Worm (Caenorhabditis elegans) whole organism, late embryonic: Measurements from ENCODE around the gene srd-56.

Experiments used
- C08G9.2 ChIP-seq: sonication (generic microtip); optimal IDR thresholded peaks from 2 replicates; lab custom pipeline; 2016; ENCODE audit warnings: mild to moderate bottlenecking, missing genetic modification characterization, moderate library complexity, missing compliant biosample characterization
- K09A11.1 ChIP-seq: sonication (generic microtip); optimal IDR thresholded peaks from 2 replicates; lab custom pipeline; 2017; ENCODE audit warnings: antibody characterized with exemption, mild to moderate bottlenecking, missing genetic modification characterization, missing compliant biosample characterization; ENCODE audit not compliant: insufficient read depth
- T23F11.4 ChIP-seq: fragments of 200-800 bp; sonication (Bioruptor generic); optimal IDR thresholded peaks from 2 replicates; lab custom pipeline; 2018; ENCODE audit warnings: mild to moderate bottlenecking, missing genetic modification characterization, missing compliant biosample characterization
- Y22D7AL.16 ChIP-seq: sonication (generic microtip); optimal IDR thresholded peaks from 2 replicates; lab custom pipeline; 2016; ENCODE audit warnings: missing genetic modification characterization, missing compliant biosample characterization
- ahr-1 ChIP-seq: sonication (generic microtip); optimal IDR thresholded peaks from 2 replicates; lab custom pipeline; 2016; ENCODE audit warnings: missing genetic modification characterization, missing compliant biosample characterization
- ama-1 ChIP-seq: fragments of 150-350 bp; optimal IDR thresholded peaks from 2 replicates; lab custom pipeline; 2014
- ceh-18 ChIP-seq: sonication (generic microtip); optimal IDR thresholded peaks from 2 replicates; lab custom pipeline; 2016; ENCODE audit warnings: missing genetic modification characterization, missing compliant biosample characterization
- ceh-2 ChIP-seq: sonication (generic microtip); optimal IDR thresholded peaks from 2 replicates; lab custom pipeline; 2016; ENCODE audit warnings: missing genotype, missing genetic modification characterization, missing compliant biosample characterization
- ceh-30 ChIP-seq: fragments of 150-350 bp; optimal IDR thresholded peaks from 2 replicates; lab custom pipeline; 2014; ENCODE audit warnings: missing biosample characterization, missing genetic modification characterization
- ceh-31 ChIP-seq: sonication (generic microtip); optimal IDR thresholded peaks from 2 replicates; lab custom pipeline; 2016; ENCODE audit warnings: missing genetic modification characterization, missing compliant biosample characterization
- che-1 ChIP-seq: sonication (generic microtip); optimal IDR thresholded peaks from 2 replicates; lab custom pipeline; 2016; ENCODE audit warnings: mild to moderate bottlenecking, missing genetic modification characterization, missing compliant biosample characterization
- dmd-4 ChIP-seq: sonication (generic microtip); optimal IDR thresholded peaks from 2 replicates; lab custom pipeline; 2016; ENCODE audit warnings: borderline replicate concordance, missing genetic modification characterization, missing compliant biosample characterization
- dve-1 ChIP-seq: sonication (generic microtip); optimal IDR thresholded peaks from 2 replicates; lab custom pipeline; 2017; ENCODE audit warnings: antibody characterized with exemption, mild to moderate bottlenecking, missing genetic modification characterization, missing compliant biosample characterization
- elt-4 ChIP-seq: sonication (generic microtip); optimal IDR thresholded peaks from 2 replicates; lab custom pipeline; 2016; ENCODE audit warnings: missing genetic modification characterization, missing compliant biosample characterization
- ets-4 ChIP-seq: sonication (generic microtip); optimal IDR thresholded peaks from 2 replicates; lab custom pipeline; 2016; ENCODE audit warnings: missing genetic modification characterization, missing compliant biosample characterization
- eyg-1 ChIP-seq: sonication (generic microtip); optimal IDR thresholded peaks from 2 replicates; lab custom pipeline; 2016; ENCODE audit warnings: missing genotype, missing genetic modification characterization, missing compliant biosample characterization
- fkh-10 ChIP-seq: fragments of 150-350 bp; optimal IDR thresholded peaks from 2 replicates; lab custom pipeline; 2014; ENCODE audit warnings: missing biosample characterization, missing genetic modification reagents, missing genetic modification characterization
- hlh-15 ChIP-seq: sonication (generic microtip); optimal IDR thresholded peaks from 2 replicates; lab custom pipeline; 2016; ENCODE audit warnings: missing genetic modification characterization, missing compliant biosample characterization
- hlh-8 ChIP-seq: sonication (generic microtip); optimal IDR thresholded peaks from 2 replicates; lab custom pipeline; 2016; ENCODE audit warnings: missing genotype, missing genetic modification characterization, missing compliant biosample characterization
- lin-11 ChIP-seq: fragments of 200-800 bp; sonication (Bioruptor generic); optimal IDR thresholded peaks from 2 replicates; lab custom pipeline; 2018; ENCODE audit warnings: mild to moderate bottlenecking, missing genetic modification characterization, missing compliant biosample characterization
- mec-3 ChIP-seq: sonication (generic microtip); optimal IDR thresholded peaks from 2 replicates; lab custom pipeline; 2016; ENCODE audit warnings: borderline replicate concordance, missing genetic modification characterization, missing compliant biosample characterization
- nhr-11 ChIP-seq: fragments of 150-350 bp; optimal IDR thresholded peaks from 2 replicates; lab custom pipeline; 2014; ENCODE audit warnings: missing biosample characterization, missing genetic modification characterization
- odd-2 ChIP-seq: sonication (generic microtip); optimal IDR thresholded peaks from 2 replicates; lab custom pipeline; 2017; ENCODE audit warnings: antibody characterized with exemption, mild to moderate bottlenecking, missing genetic modification characterization, missing compliant biosample characterization
- pqm-1 ChIP-seq: sonication (generic microtip); optimal IDR thresholded peaks from 2 replicates; lab custom pipeline; 2016; ENCODE audit warnings: missing genetic modification characterization, missing compliant biosample characterization
- sox-2 ChIP-seq: fragments of 200-800 bp; sonication (Bioruptor generic); IDR thresholded peaks from 2 replicates; pipeline ENCODE4 v1.3.6; 2022; ENCODE audit warnings: missing genetic modification reagents, missing genetic modification characterization, missing compliant biosample characterization
- sox-4 ChIP-seq: sonication (generic microtip); optimal IDR thresholded peaks from 2 replicates; lab custom pipeline; 2017; ENCODE audit warnings: mild to moderate bottlenecking, missing genetic modification characterization, inconsistent platforms, missing compliant biosample characterization
- tbx-2 ChIP-seq: sonication (generic microtip); optimal IDR thresholded peaks from 2 replicates; lab custom pipeline; 2016; ENCODE audit warnings: missing genetic modification characterization, missing compliant biosample characterization
- tbx-7 ChIP-seq: sonication (generic microtip); optimal IDR thresholded peaks from 2 replicates; lab custom pipeline; 2016; ENCODE audit warnings: missing genotype, missing genetic modification characterization, missing compliant biosample characterization
- ttx-3 ChIP-seq: sonication (generic microtip); optimal IDR thresholded peaks from 2 replicates; lab custom pipeline; 2016; ENCODE audit warnings: missing genetic modification reagents, missing genetic modification characterization, missing compliant biosample characterization
- unc-3 ChIP-seq, 2 experiments: fragments of 200-800 bp in 1 of 2; sonication (Bioruptor generic) in 1 of 2; sonication (generic microtip) in 1 of 2; conservative IDR thresholded peaks in 1 of 2; optimal IDR thresholded peaks in 1 of 2; 2 replicates each; pipeline versions ENCODE4 v1.3.6 to Lab custom; 2016 to 2022; ENCODE audit warnings: missing compliant biosample characterization in 2 of 2, missing genetic modification characterization in 2 of 2, missing genetic modification reagents in 1 of 2
- unc-42 ChIP-seq: sonication (generic microtip); optimal IDR thresholded peaks from 2 replicates; lab custom pipeline; 2016; ENCODE audit warnings: missing genotype, missing genetic modification characterization, missing compliant biosample characterization
- zip-5 ChIP-seq: sonication (generic microtip); optimal IDR thresholded peaks from 2 replicates; lab custom pipeline; 2016; ENCODE audit warnings: missing genetic modification characterization, missing compliant biosample characterization
- ztf-16 ChIP-seq: sonication (generic microtip); optimal IDR thresholded peaks from 2 replicates; lab custom pipeline; 2017; ENCODE audit warnings: missing genetic modification characterization, missing compliant biosample characterization

srd-56 gene

DNA sequence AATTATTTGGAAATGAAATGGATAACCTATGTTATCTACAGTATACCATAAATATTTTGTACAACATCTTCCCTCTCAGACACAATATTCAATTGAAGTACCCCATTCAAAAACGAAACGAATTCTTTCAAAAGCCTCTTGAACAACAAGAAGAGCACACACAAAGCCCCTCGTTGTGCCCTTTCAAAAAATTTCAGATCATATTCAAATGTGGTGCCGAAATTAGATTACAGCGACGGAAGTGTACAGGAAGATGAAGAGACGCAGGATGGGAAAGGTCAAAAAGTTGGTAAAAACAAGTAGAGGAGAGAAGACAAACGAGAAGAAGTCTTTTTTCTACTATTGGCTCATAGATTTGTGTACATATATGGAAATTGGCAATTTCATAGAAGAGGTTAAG lies 26.9 kb downstream of the srd-56 start:
- peak; percentile 80 for TF ChIP-seq unc-42
- TF ChIP-seq ceh-2 (tag; lab: Kevin White, UChicago), result no peak

DNA sequence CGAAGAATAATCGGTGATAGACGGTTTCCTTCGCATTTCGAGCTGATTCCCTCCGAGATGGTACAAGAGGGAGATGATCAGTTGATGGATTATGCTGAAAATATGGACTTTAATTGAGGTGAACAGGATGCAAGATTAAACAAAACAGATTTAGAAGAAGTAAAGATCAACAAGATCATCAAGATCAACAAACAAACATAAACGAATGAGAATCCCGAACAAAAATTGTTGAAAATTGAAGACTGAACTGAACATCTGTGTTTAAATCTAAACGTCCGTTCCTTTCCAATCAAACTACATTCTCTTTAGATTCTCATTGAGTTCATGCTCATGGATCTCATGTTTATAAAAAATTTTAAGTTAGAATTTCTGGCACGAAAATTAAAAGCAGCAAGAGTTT lies 28.2 kb downstream of the srd-56 start, which contains the start of gene glc-4:
Gene glc-4 (minus strand): TSS at position 101 of the 400 bp plus-strand sequence.
- no peak for TF ChIP-seq mec-3 (tag; lab: Kevin White, UChicago)
- no peak for TF ChIP-seq nhr-11
- TF ChIP-seq T23F11.4 (GFP tag; lab: Kevin White, UChicago), result no peak
- TF ChIP-seq ahr-1 (tag; lab: Kevin White, UChicago), result no peak
- TF ChIP-seq zip-5 (tag; lab: Kevin White, UChicago), result no peak
- TF ChIP-seq ztf-16, result no peak
- no peak for TF ChIP-seq hlh-15 (tag; lab: Kevin White, UChicago)
- TF ChIP-seq ceh-30, result no peak
- no peak for TF ChIP-seq che-1
- no peak for TF ChIP-seq K09A11.1
- TF ChIP-seq dve-1 (tag; lab: Kevin White, UChicago), result no peak
- TF ChIP-seq tbx-2 (tag; lab: Kevin White, UChicago), result no peak
- TF ChIP-seq fkh-10 (GFP tag; lab: Kevin White, UChicago), result no peak
- TF ChIP-seq, all 69 proteins: peak for 0

DNA sequence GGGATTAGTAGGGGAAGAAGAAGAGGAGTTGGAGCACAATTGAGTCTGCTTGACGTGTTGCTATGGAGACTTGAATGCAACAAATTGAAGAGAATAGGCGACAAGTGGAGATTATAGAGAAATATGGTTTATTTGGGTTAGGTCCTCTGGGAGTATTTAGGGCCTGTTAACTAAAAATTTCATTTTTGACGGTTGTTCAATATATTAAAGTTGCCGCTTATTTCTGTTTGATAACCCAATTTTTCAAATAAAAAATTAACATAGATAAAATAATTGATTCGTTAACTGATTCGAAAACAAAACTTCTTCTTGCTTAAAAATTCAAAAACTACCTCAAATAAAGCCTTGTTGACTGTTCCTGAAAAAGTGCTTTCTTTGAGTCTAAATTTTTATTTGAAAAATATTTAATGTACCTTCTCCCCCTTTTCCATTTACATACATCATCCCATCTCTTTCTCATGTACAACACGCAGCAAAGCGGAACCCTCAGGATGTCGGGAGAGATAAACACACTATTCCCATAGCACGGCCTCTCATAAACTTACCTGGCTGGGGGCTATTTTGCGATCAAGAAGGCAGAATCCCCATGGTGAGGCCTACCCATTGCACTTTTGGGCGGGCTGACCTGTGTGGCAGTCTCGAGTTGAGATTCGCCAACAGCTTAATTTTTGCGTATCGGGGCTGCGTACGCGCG lies 31.6 kb downstream of the srd-56 start, which contains the start of gene dyf-13:
Gene dyf-13 (minus strand): TSS at position 51 of the 694 bp plus-strand sequence.
- TF ChIP-seq unc-3 (GFP tag; conservative IDR thresholded peaks at IDR 0.05; lab: Robert Waterston, UW) (no peak), unc-3 (tag; optimal IDR thresholded peaks at IDR 0.05; lab: Kevin White, UChicago) (no peak)
- TF ChIP-seq, all 69 proteins: peak for 0

ce11 chrII:7168712-7169111 lies 34.3 kb downstream of the srd-56 start, which contains the start of gene col-36:
Gene col-36, minus strand, starts transcription at chrII:7168812.
- TF ChIP-seq hlh-8, result no peak
- no peak for TF ChIP-seq eyg-1 (tag; lab: Kevin White, UChicago)
- TF ChIP-seq odd-2 (tag; lab: Kevin White, UChicago), result no peak
- no peak for TF ChIP-seq sox-4 (tag; lab: Kevin White, UChicago)

DNA sequence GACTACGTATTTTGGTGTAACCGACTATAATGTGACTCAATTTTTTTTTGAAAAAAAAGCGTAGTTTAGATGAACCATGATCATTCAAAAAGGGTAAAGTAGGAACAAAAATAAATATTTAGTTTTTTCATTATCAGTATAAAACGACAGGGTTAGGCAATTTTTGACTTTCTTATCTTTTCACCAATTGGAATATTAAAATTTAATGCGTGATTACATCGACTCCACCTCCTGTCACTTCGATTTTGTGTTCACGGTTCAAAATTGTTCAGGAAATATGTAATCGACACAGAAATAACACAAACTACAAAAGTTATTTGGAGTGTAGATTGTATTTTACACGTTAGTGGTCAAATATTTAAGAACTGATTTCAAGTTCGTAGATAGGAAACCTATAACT lies 36.2 kb downstream of the srd-56 start:
- no peak for TF ChIP-seq ama-1 (lab: Kevin White, UChicago)
- TF ChIP-seq dmd-4 (tag; lab: Kevin White, UChicago), result no peak
- TF ChIP-seq sox-2, result no peak
- no peak for TF ChIP-seq ztf-16
- TF ChIP-seq lin-11, result no peak
- no peak for TF ChIP-seq ets-4 (tag; lab: Kevin White, UChicago)
- TF ChIP-seq ceh-31 (tag; lab: Kevin White, UChicago), result no peak
- TF ChIP-seq tbx-7 (tag; lab: Kevin White, UChicago), result no peak
- TF ChIP-seq ceh-18 (tag; lab: Kevin White, UChicago), result no peak
- TF ChIP-seq C08G9.2 (tag; lab: Kevin White, UChicago), result no peak
- no peak for TF ChIP-seq elt-4 (tag; lab: Kevin White, UChicago)
- no peak for TF ChIP-seq fkh-10 (GFP tag; lab: Kevin White, UChicago)
- TF ChIP-seq pqm-1 (tag; lab: Kevin White, UChicago), result no peak
- TF ChIP-seq ttx-3, result no peak
- TF ChIP-seq hlh-15 (tag; lab: Kevin White, UChicago), result no peak
- TF ChIP-seq Y22D7AL.16 (tag; lab: Kevin White, UChicago), result no peak
- TF ChIP-seq che-1, result no peak
